Worm (Caenorhabditis elegans): ENCODE measurements around the gene srh-132.

ce11 chrV:17438317-17438716 lies 28.3 kb downstream of the srh-132 start, which contains the start of gene srsx-2:
- TF ChIP-seq K12H6.12 (tag; optimal IDR thresholded peaks at IDR 0.05) (no peak), attf-3 (GFP tag; conservative IDR thresholded peaks at IDR 0.05) (no peak), hrde-1 (tag; optimal IDR thresholded peaks at IDR 0.05; ENCODE audit: borderline replicate concordance) (no peak), somi-1 (GFP tag; optimal IDR thresholded peaks at IDR 0.05) (no peak), dpl-1 (GFP tag; optimal IDR thresholded peaks at IDR 0.05) (no peak)
